Worm (Caenorhabditis elegans): Measurements from ENCODE around the gene C06A6.2.

Gene C06A6.2

ce11 chrIV:7877255-7877654 lies 30.8 kb downstream of the C06A6.2 start:
- TF ChIP-seq snpc-1.2 (GFP tag; IDR thresholded peaks at IDR 0.05): no peak
- peak; percentile 96 for TF ChIP-seq aha-1 (tag)
- TF ChIP-seq unc-62 (GFP tag; optimal IDR thresholded peaks at IDR 0.05 in 1 of 2): peak in 1 of 2 experiments; percentile 52
- TF ChIP-seq unc-62 (tag; optimal IDR thresholded peaks at IDR 0.05): no peak

DNA sequence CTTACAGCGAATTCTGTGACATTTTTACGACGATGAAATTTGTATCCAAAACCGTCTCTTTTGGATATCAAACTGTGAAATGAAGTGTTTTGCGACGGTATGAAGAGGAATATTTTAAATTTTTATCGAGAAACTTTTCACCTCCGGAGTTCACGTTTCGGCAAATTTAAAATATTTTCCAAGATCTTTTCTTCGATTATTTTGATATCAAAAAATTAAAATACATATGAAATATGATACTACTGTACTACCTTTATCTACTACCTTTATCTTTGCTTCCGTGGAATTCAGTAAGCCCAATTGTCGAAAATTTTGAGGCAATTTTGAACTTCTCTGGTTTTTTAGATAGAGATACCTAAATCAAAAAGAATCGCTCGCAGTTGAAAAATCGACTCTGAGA lies 31.4 kb downstream of the C06A6.2 start, which contains the start of gene kin-26:
Gene kin-26 (minus strand): TSS at position 101 of the 400 bp plus-strand sequence.
- TF ChIP-seq lim-7 (GFP tag; IDR thresholded peaks at IDR 0.05) (no peak), T26A8.4 (GFP tag; IDR thresholded peaks at IDR 0.05) (no peak), lin-39 (tag; optimal IDR thresholded peaks at IDR 0.05) (no peak), D1046.2 (GFP tag; IDR thresholded peaks at IDR 0.05) (no peak), Y5F2A.4 (GFP tag; optimal IDR thresholded peaks at IDR 0.05) (no peak), daf-16 (GFP tag; optimal IDR thresholded peaks at IDR 0.05) (no peak), daf-16 (tag; optimal IDR thresholded peaks at IDR 0.05) (no peak), set-16 (GFP tag; IDR thresholded peaks at IDR 0.05) (no peak), pqm-1 (tag; optimal IDR thresholded peaks at IDR 0.05) (no peak), lin-29 (GFP tag; IDR thresholded peaks at IDR 0.05) (no peak), lin-1 (GFP tag; IDR thresholded peaks at IDR 0.05) (no peak), spr-1 (tag; optimal IDR thresholded peaks at IDR 0.05) (no peak), nhr-102 (tag; optimal IDR thresholded peaks at IDR 0.05) (no peak)

ce11 chrIV:7879017-7879416 lies 32.6 kb downstream of the C06A6.2 start, which contains the start of gene srt-73:
TSS of gene srt-73 (plus strand) at chrIV:7879317.
- TF ChIP-seq pha-4 (GFP tag; IDR thresholded peaks at IDR 0.05) (no peak), pha-4 (tag; optimal IDR thresholded peaks at IDR 0.05) (no peak), D1046.2 (GFP tag; IDR thresholded peaks at IDR 0.05) (no peak), R02D3.7 (tag; optimal IDR thresholded peaks at IDR 0.05) (no peak), ztf-11 (tag; optimal IDR thresholded peaks at IDR 0.05) (no peak), vab-7 (GFP tag; IDR thresholded peaks at IDR 0.05) (no peak), nhr-76 (tag; optimal IDR thresholded peaks at IDR 0.05) (no peak), ZK337.2 (GFP tag; IDR thresholded peaks at IDR 0.05) (no peak), zag-1 (tag; optimal IDR thresholded peaks at IDR 0.05) (no peak), hlh-11 (tag; optimal IDR thresholded peaks at IDR 0.05) (no peak), mes-2 (tag; optimal IDR thresholded peaks at IDR 0.05; ENCODE audit: poor library complexity, severe bottlenecking) (no peak), ceh-62 (tag; optimal IDR thresholded peaks at IDR 0.05) (no peak), lir-3 (tag; optimal IDR thresholded peaks at IDR 0.05) (no peak), tag-97 (GFP tag; IDR thresholded peaks at IDR 0.05) (no peak), hmg-1.1 (GFP tag; IDR thresholded peaks at IDR 0.05) (no peak), mep-1 (tag; optimal IDR thresholded peaks at IDR 0.05) (no peak), Y75B8A.6 (GFP tag; IDR thresholded peaks at IDR 0.05) (no peak), lin-15B (tag; optimal IDR thresholded peaks at IDR 0.05) (no peak), daf-16 (GFP tag; optimal IDR thresholded peaks at IDR 0.05) (no peak), daf-16 (tag; optimal IDR thresholded peaks at IDR 0.05) (no peak), duxl-1 (tag; optimal IDR thresholded peaks at IDR 0.05; ENCODE audit: poor library complexity) (no peak), mdt-29 (GFP tag; IDR thresholded peaks at IDR 0.05) (no peak)

DNA sequence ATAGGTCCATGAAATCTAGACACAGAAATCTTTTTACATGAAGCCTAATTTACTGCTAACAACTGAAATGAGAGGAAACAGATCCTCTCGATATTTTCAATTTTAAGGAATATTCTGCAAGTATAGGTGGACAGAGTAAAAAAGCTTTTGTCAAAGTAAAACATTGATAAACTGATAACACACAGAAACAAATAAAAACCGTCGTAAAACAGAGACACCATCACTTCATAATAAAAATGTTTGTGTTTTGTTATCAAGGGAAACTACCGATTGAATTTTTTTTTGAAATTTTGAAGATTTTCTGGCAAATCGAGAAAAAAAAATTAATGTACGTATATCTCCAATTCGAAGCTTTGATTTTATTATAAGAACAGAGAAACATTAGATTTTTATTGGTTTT lies 34.7 kb downstream of the C06A6.2 start:
- TF ChIP-seq php-3 (GFP tag; IDR thresholded peaks at IDR 0.05) (peak; percentile 67), ZK546.5 (tag; optimal IDR thresholded peaks at IDR 0.05) (no peak), ZK337.2 (GFP tag; IDR thresholded peaks at IDR 0.05) (no peak), unc-39 (tag; optimal IDR thresholded peaks at IDR 0.05) (no peak), nhr-76 (tag; optimal IDR thresholded peaks at IDR 0.05) (no peak), ztf-7 (tag; optimal IDR thresholded peaks at IDR 0.05) (no peak), nhr-28 (tag; optimal IDR thresholded peaks at IDR 0.05) (peak; percentile 14), F49E8.2 (tag; optimal IDR thresholded peaks at IDR 0.05; ENCODE audit: borderline replicate concordance) (no peak), dve-1 (tag; optimal IDR thresholded peaks at IDR 0.05; ENCODE audit: insufficient read depth) (peak; percentile 44), mxl-2 (GFP tag; conservative IDR thresholded peaks at IDR 0.05) (no peak), tra-1 (GFP tag; IDR thresholded peaks at IDR 0.05) (no peak), daf-16 (GFP tag; optimal IDR thresholded peaks at IDR 0.05) (no peak), daf-16 (tag; optimal IDR thresholded peaks at IDR 0.05) (peak; percentile 44), R02D3.7 (tag; optimal IDR thresholded peaks at IDR 0.05) (no peak), nhr-10 (tag; optimal IDR thresholded peaks at IDR 0.05) (no peak), pqm-1 (tag; optimal IDR thresholded peaks at IDR 0.05) (peak; percentile 49), nhr-77 (tag; optimal IDR thresholded peaks at IDR 0.05) (peak; percentile 6), aly-2 (tag; optimal IDR thresholded peaks at IDR 0.05) (no peak), gei-8 (GFP tag; optimal IDR thresholded peaks at IDR 0.05) (no peak), aha-1 (tag) (peak; percentile 18)

Data from whole organism, L4 larva.